Worm (Caenorhabditis elegans) whole organism, L2 larva: ENCODE data around the gene tnt-2.
A peak's percentile ranks its signal among the peaks of the same experiment; 100 is the strongest.

Experiments
- C34F6.9 ChIP-seq: fragments of 150-350 bp; optimal IDR thresholded peaks from 2 replicates; lab custom pipeline; 2014; ENCODE audit warnings: missing biosample characterization, missing genetic modification characterization
- F13H6.1 ChIP-seq: sonication (generic microtip); optimal IDR thresholded peaks from 2 replicates; lab custom pipeline; 2016; ENCODE audit warnings: missing genetic modification characterization, missing compliant biosample characterization
- R02D3.7 ChIP-seq: fragments of 150-350 bp; optimal IDR thresholded peaks from 2 replicates; lab custom pipeline; 2014; ENCODE audit warnings: missing biosample characterization, missing genetic modification characterization
- aly-2 ChIP-seq: fragments of 150-350 bp; optimal IDR thresholded peaks from 2 replicates; lab custom pipeline; 2014; ENCODE audit warnings: missing biosample characterization, missing genetic modification characterization
- blmp-1 ChIP-seq: sonication (generic microtip); optimal IDR thresholded peaks from 2 replicates; lab custom pipeline; 2017; ENCODE audit warnings: missing genetic modification characterization, mild to moderate bottlenecking, missing compliant biosample characterization, antibody characterized with exemption, moderate library complexity; ENCODE audit not compliant: insufficient read depth
- ceh-82 ChIP-seq: fragments of 150-350 bp; optimal IDR thresholded peaks from 2 replicates; lab custom pipeline; 2014; ENCODE audit warnings: missing biosample characterization, missing genetic modification characterization
- crh-2 ChIP-seq: sonication (generic microtip); optimal IDR thresholded peaks from 2 replicates; lab custom pipeline; 2017; ENCODE audit warnings: missing biosample characterization, missing genetic modification characterization
- egl-27 ChIP-seq: sonication (generic microtip); optimal IDR thresholded peaks from 3 replicates; lab custom pipeline; 2017; ENCODE audit warnings: missing biosample characterization, missing genetic modification reagents, missing genetic modification characterization
- elt-1 ChIP-seq: fragments of 150-350 bp; optimal IDR thresholded peaks from 2 replicates; lab custom pipeline; 2014; ENCODE audit warnings: missing biosample characterization, missing genetic modification characterization
- elt-3 ChIP-seq: sonication (generic microtip); optimal IDR thresholded peaks from 2 replicates; lab custom pipeline; 2017; ENCODE audit warnings: missing biosample characterization, missing genetic modification characterization
- fos-1 ChIP-seq: fragments of 150-350 bp; optimal IDR thresholded peaks from 2 replicates; lab custom pipeline; 2014; ENCODE audit warnings: missing biosample characterization, missing genetic modification characterization
- gmeb-1 ChIP-seq: fragments of 150-350 bp; optimal IDR thresholded peaks from 2 replicates; lab custom pipeline; 2014; ENCODE audit warnings: missing biosample characterization, missing genetic modification characterization
- lin-39 ChIP-seq: fragments of 150-350 bp; optimal IDR thresholded peaks from 2 replicates; lab custom pipeline; 2014; ENCODE audit warnings: missing biosample characterization, missing genetic modification reagents, missing genetic modification characterization
- lsy-2 ChIP-seq, 2 experiments: fragments of 150-350 bp in 1 of 2; sonication (generic microtip) in 1 of 2; optimal IDR thresholded peaks; 2 replicates each; lab custom pipeline; 2014 to 2017; ENCODE audit warnings: missing biosample characterization in 2 of 2, missing genetic modification characterization in 2 of 2
- mab-5 ChIP-seq: fragments of 150-350 bp; optimal IDR thresholded peaks from 2 replicates; lab custom pipeline; 2014; ENCODE audit warnings: missing biosample characterization, missing genetic modification characterization
- mbf-1 ChIP-seq: sonication (generic microtip); optimal IDR thresholded peaks from 2 replicates; lab custom pipeline; 2017; ENCODE audit warnings: missing biosample characterization, missing genetic modification characterization
- mdl-1 ChIP-seq, 2 experiments: fragments of 150-350 bp in 1 of 2; sonication (generic microtip) in 1 of 2; optimal IDR thresholded peaks; 2 replicates each; lab custom pipeline; 2017; ENCODE audit warnings: missing biosample characterization in 2 of 2, missing genetic modification characterization in 2 of 2
- nhr-129 ChIP-seq: fragments of 150-350 bp; optimal IDR thresholded peaks from 2 replicates; lab custom pipeline; 2014; ENCODE audit warnings: missing biosample characterization, missing genetic modification characterization
- nhr-21 ChIP-seq: fragments of 150-350 bp; optimal IDR thresholded peaks from 2 replicates; lab custom pipeline; 2014; ENCODE audit warnings: missing biosample characterization, missing genetic modification characterization
- nhr-23 ChIP-seq: fragments of 150-350 bp; optimal IDR thresholded peaks from 2 replicates; lab custom pipeline; 2014; ENCODE audit warnings: missing biosample characterization, missing genetic modification reagents, missing genetic modification characterization
- nhr-237 ChIP-seq: fragments of 150-350 bp; optimal IDR thresholded peaks from 2 replicates; lab custom pipeline; 2014; ENCODE audit warnings: missing biosample characterization, missing genetic modification characterization
- nhr-25 ChIP-seq: fragments of 150-350 bp; sonication (generic microtip); optimal IDR thresholded peaks from 3 replicates; lab custom pipeline; 2014; ENCODE audit warnings: missing biosample characterization, missing genetic modification characterization
- nhr-6 ChIP-seq: fragments of 150-350 bp; optimal IDR thresholded peaks from 2 replicates; lab custom pipeline; 2014; ENCODE audit warnings: missing biosample characterization, missing genetic modification characterization
- nhr-77 ChIP-seq: fragments of 150-350 bp; optimal IDR thresholded peaks from 2 replicates; lab custom pipeline; 2014; ENCODE audit warnings: missing biosample characterization, missing genetic modification characterization
- sma-3 ChIP-seq: sonication (generic microtip); optimal IDR thresholded peaks from 2 replicates; lab custom pipeline; 2016; ENCODE audit warnings: missing genetic modification reagents, missing genetic modification characterization, missing compliant biosample characterization
- sma-9 ChIP-seq, 2 experiments: fragments of 150-350 bp in 1 of 2; sonication (generic microtip) in 1 of 2; optimal IDR thresholded peaks; 2 replicates each; lab custom pipeline; 2014 to 2016; ENCODE audit warnings: missing genetic modification characterization in 2 of 2, mild to moderate bottlenecking in 1 of 2, missing biosample characterization in 1 of 2, missing compliant biosample characterization in 1 of 2, missing genetic modification reagents in 1 of 2, moderate library complexity in 1 of 2
- snpc-4 ChIP-seq: fragments of 150-350 bp; optimal IDR thresholded peaks from 2 replicates; lab custom pipeline; 2014; ENCODE audit warnings: missing biosample characterization, missing genetic modification characterization
- unc-39 ChIP-seq: fragments of 150-350 bp; optimal IDR thresholded peaks from 2 replicates; lab custom pipeline; 2014; ENCODE audit warnings: missing biosample characterization, missing genetic modification characterization
- unc-55 ChIP-seq: fragments of 150-350 bp; sonication (generic microtip); optimal IDR thresholded peaks from 3 replicates; lab custom pipeline; 2014; ENCODE audit warnings: missing biosample characterization, missing genetic modification reagents, missing genetic modification characterization
- unc-62 ChIP-seq: fragments of 150-350 bp; optimal IDR thresholded peaks from 2 replicates; lab custom pipeline; 2014; ENCODE audit warnings: missing biosample characterization, missing genetic modification reagents, missing genetic modification characterization
- ztf-11 ChIP-seq: sonication (generic microtip); optimal IDR thresholded peaks from 2 replicates; lab custom pipeline; 2017; ENCODE audit warnings: missing biosample characterization, missing genetic modification characterization

Gene tnt-2

DNA sequence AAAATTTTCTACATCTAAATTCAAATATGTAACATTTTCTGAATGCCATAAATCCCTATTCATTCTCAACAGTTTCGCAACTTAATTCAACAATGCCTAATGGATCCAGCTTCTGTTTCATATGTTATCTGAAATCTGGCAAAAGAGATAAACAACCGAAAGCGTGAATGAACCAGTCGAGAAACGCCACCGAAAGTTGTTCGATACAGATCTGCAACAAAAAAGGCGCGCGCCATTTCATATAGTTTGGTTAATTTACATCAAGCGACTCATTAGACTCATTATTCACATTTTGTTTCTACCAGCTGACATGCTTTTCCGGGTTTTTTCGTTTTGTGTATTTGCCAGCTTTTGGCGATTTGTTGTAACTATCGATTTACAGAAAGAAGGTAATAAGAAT lies 41.8 kb downstream of the tnt-2 start, which contains the start of gene K09E2.1:
Gene K09E2.1, plus strand, starts transcription at position 301 of the 400 bp plus-strand sequence.
- TF ChIP-seq nhr-77 (tag; lab: Kevin White, UChicago) (no peak), unc-39 (tag; lab: Kevin White, UChicago) (no peak), aly-2 (tag; lab: Kevin White, UChicago) (no peak), nhr-6 (no peak), mab-5 (tag; lab: Kevin White, UChicago) (no peak), F13H6.1 (tag; lab: Kevin White, UChicago) (no peak), snpc-4 (tag; lab: Kevin White, UChicago) (no peak), elt-3 (tag; lab: Kevin White, UChicago) (no peak), nhr-23 (tag; lab: Kevin White, UChicago) (no peak), nhr-25 (tag; lab: Kevin White, UChicago) (no peak), nhr-129 (tag; lab: Kevin White, UChicago) (no peak), C34F6.9 (tag; lab: Kevin White, UChicago) (no peak), nhr-237 (no peak), lin-39 (tag; lab: Kevin White, UChicago) (no peak), lsy-2 (tag; optimal IDR thresholded peaks at IDR 0.05; lab: Kevin White, UChicago) (no peak), crh-2 (tag; lab: Kevin White, UChicago) (no peak)

DNA sequence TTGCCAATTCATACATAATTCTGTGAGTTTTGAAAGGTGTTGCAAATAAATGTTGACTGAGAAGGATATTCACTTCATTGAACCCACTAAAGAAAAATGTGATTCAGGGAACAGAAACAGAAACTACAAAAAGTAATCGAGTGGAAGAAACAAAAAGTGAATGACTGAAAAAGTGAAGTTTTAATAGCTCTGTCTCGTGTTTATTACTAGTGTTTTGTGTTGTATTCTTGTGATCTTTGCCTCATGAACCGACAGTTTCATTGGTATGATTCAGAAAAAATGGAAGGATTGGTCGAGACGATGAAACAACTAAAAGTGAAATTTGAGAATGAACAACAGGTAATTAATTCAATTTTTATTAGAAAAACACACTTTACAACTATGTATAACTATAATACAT lies 45.5 kb downstream of the tnt-2 start:
- peak; percentile 15 for TF ChIP-seq blmp-1
- TF ChIP-seq nhr-23 (tag; lab: Kevin White, UChicago): no peak
- TF ChIP-seq lsy-2 (tag; optimal IDR thresholded peaks at IDR 0.05; lab: Kevin White, UChicago): no peak

- TF ChIP-seq unc-62: no peak
- no peak for TF ChIP-seq ztf-11
- no peak for TF ChIP-seq nhr-237
- TF ChIP-seq, all 48 proteins: peak for 0
Observed at ce11 chrX:8677320-8677719, 46.0 kb downstream of the tnt-2 start.

- TF ChIP-seq fos-1 (tag; lab: Kevin White, UChicago): peak; percentile 83
- TF ChIP-seq sma-9 (GFP tag; optimal IDR thresholded peaks at IDR 0.05; lab: Kevin White, UChicago): peak; percentile 96
- TF ChIP-seq sma-9 (tag; optimal IDR thresholded peaks at IDR 0.05; lab: Kevin White, UChicago): no peak
- TF ChIP-seq nhr-129 (tag; lab: Kevin White, UChicago): peak; percentile 53
- peak; percentile 6 for TF ChIP-seq nhr-6
- no peak for TF ChIP-seq mbf-1 (tag; lab: Kevin White, UChicago)
- TF ChIP-seq nhr-21: peak; percentile 43
- no peak for TF ChIP-seq nhr-23 (tag; lab: Kevin White, UChicago)
- peak; percentile 64 for TF ChIP-seq sma-3 (GFP tag; lab: Kevin White, UChicago)
- peak; percentile 58 for TF ChIP-seq crh-2 (tag; lab: Kevin White, UChicago)
- TF ChIP-seq mdl-1 (tag; optimal IDR thresholded peaks at IDR 0.05; lab: Kevin White, UChicago): peak in 1 of 2 experiments; percentile 4
- TF ChIP-seq nhr-25 (tag; lab: Kevin White, UChicago): peak; percentile 37
- TF ChIP-seq blmp-1: peak; percentile 27
- no peak for TF ChIP-seq unc-55 (GFP tag; lab: Kevin White, UChicago)
- TF ChIP-seq, all 48 proteins: peak for 10
Observed at ce11 chrX:8676088-8676779, 47.1 kb downstream of the tnt-2 start.

DNA sequence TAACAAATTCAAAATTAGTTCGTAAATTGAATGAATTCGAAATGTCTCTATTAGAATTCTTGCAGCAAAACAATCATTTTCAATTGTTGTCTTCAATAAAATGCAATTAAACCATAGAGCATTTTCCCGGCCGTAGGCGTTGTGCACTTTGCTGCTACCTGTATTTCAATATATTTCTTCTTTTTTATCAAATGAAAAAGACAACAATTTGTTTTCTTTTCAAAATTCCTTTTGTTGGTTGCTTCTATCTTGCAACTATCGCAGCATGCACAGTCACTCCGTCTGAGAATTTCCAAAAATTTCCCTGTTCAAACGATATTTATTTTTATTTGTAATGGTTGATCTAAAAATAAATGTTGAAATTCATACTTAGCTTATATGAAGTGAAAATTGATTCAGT lies 48.2 kb downstream of the tnt-2 start:
- TF ChIP-seq elt-1 (tag; lab: Kevin White, UChicago) (no peak), unc-62 (no peak)

DNA sequence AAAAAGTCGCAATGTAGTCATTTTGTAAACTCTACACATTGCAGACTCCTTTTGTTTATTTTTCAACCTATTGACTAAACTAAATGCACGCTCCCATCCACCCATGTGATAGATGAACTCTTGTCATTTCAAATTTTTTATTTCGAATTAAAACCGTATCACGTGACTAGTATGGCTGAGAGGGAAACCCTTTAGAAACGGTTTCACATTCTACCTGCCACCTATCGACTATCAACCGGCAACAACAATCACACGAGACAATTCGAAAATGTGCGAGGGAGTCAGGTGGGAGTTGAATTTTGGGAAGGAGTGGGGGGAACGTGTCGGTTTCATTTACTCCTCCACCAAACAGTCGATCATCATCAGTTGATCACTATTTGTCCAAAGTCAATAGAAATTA lies 48.8 kb downstream of the tnt-2 start:
- TF ChIP-seq elt-1 (tag; lab: Kevin White, UChicago) (no peak), R02D3.7 (tag; lab: Kevin White, UChicago) (no peak), crh-2 (tag; lab: Kevin White, UChicago) (peak; percentile 78), egl-27 (tag; lab: Kevin White, UChicago) (no peak), F13H6.1 (tag; lab: Kevin White, UChicago) (peak; percentile 6), sma-3 (GFP tag; lab: Kevin White, UChicago) (peak; percentile 75), gmeb-1 (peak; percentile 54), sma-9 (GFP tag; optimal IDR thresholded peaks at IDR 0.05; lab: Kevin White, UChicago) (peak; percentile 93), sma-9 (tag; optimal IDR thresholded peaks at IDR 0.05; lab: Kevin White, UChicago) (no peak), unc-55 (GFP tag; lab: Kevin White, UChicago) (no peak), fos-1 (tag; lab: Kevin White, UChicago) (peak; percentile 27), C34F6.9 (tag; lab: Kevin White, UChicago) (peak; percentile 17), ceh-82 (no peak), nhr-129 (tag; lab: Kevin White, UChicago) (peak; percentile 67), mdl-1 (tag; optimal IDR thresholded peaks at IDR 0.05; lab: Kevin White, UChicago) (peak in 1 of 2 experiments; percentile 21)
